Fruit fly (Drosophila melanogaster) whole organism, embryonic: ENCODE results near the gene CG44001.

ENCODE experiments used
- Asciz ChIP-seq: fragments of 200-800 bp; sonication (Bioruptor generic); optimal IDR thresholded peaks from 2 replicates; lab custom pipeline; 2017; ENCODE audit warnings: missing biosample characterization, mild to moderate bottlenecking, missing genetic modification characterization, missing genetic modification reagents
- Atf6 ChIP-seq: fragments of 200-800 bp; sonication (Bioruptor generic); IDR thresholded peaks from 2 replicates; pipeline ENCODE4 v1.3.6; 2022; ENCODE audit warnings: missing biosample characterization, missing genetic modification characterization
- Awh ChIP-seq: fragments of 200-800 bp; sonication (Bioruptor generic); IDR thresholded peaks from 2 replicates; pipeline ENCODE4, ENCODE4 v1.3.6; 2022; ENCODE audit warnings: missing biosample characterization, missing genetic modification characterization
- BEAF-32 ChIP-seq: fragments of 200-800 bp; sonication (Bioruptor generic); optimal IDR thresholded peaks from 3 replicates; lab custom pipeline; 2017; ENCODE audit warnings: missing biosample characterization, missing genetic modification characterization, mild to moderate bottlenecking, moderate library complexity, missing genetic modification reagents
- Bgb ChIP-seq: fragments of 200-800 bp; sonication (Bioruptor generic); IDR thresholded peaks from 2 replicates; pipeline ENCODE4 v1.3.6; 2022; ENCODE audit warnings: missing biosample characterization, missing genetic modification characterization; ENCODE audit not compliant: partially characterized antibody
- C15 ChIP-seq: fragments of 200-800 bp; sonication (Bioruptor generic); IDR thresholded peaks from 3 replicates; pipeline ENCODE4 v1.3.6; 2022; ENCODE audit warnings: missing biosample characterization, missing genetic modification characterization
- CG10147 ChIP-seq: fragments of 200-800 bp; sonication (Bioruptor generic); optimal IDR thresholded peaks from 2 replicates; lab custom pipeline; 2019; ENCODE audit warnings: missing biosample characterization, mild to moderate bottlenecking, missing genetic modification characterization, moderate library complexity
- CG10209 ChIP-seq: fragments of 200-800 bp; sonication (Bioruptor generic); optimal IDR thresholded peaks from 3 replicates; lab custom pipeline; 2017; ENCODE audit warnings: missing biosample characterization, mild to moderate bottlenecking, missing genetic modification characterization, missing genetic modification reagents
- CG11504 ChIP-seq: fragments of 200-800 bp; sonication (Bioruptor generic); optimal IDR thresholded peaks from 3 replicates; lab custom pipeline; 2019; ENCODE audit warnings: missing biosample characterization, mild to moderate bottlenecking, missing genetic modification characterization, moderate library complexity
- CG11696 ChIP-seq: fragments of 200-800 bp; sonication (Bioruptor generic); IDR thresholded peaks from 2 replicates; pipeline ENCODE4 v1.3.6; 2022; ENCODE audit warnings: missing biosample characterization, missing genetic modification characterization
- CG12104 ChIP-seq: fragments of 200-800 bp; sonication (Bioruptor generic); optimal IDR thresholded peaks from 3 replicates; lab custom pipeline; 2016; ENCODE audit warnings: missing biosample characterization, missing genetic modification characterization
- CG16815 ChIP-seq: fragments of 200-800 bp; sonication (Bioruptor generic); optimal IDR thresholded peaks from 3 replicates; lab custom pipeline; 2017; ENCODE audit warnings: missing biosample characterization, mild to moderate bottlenecking, missing genetic modification characterization
- CG17385 ChIP-seq: fragments of 200-800 bp; sonication (Bioruptor generic); optimal IDR thresholded peaks from 3 replicates; lab custom pipeline; 2018; ENCODE audit warnings: missing biosample characterization, mild to moderate bottlenecking, missing genetic modification characterization
- CG31365 ChIP-seq: fragments of 200-800 bp; sonication (Bioruptor generic); optimal IDR thresholded peaks from 2 replicates; lab custom pipeline; 2018; ENCODE audit warnings: missing biosample characterization, mild to moderate bottlenecking, missing genetic modification characterization
- CG31441 ChIP-seq: fragments of 200-800 bp; sonication (Bioruptor generic); IDR thresholded peaks from 2 replicates; pipeline ENCODE4 v1.3.6; 2022; ENCODE audit warnings: missing biosample characterization, missing genetic modification characterization
- CG4820 ChIP-seq: fragments of 200-800 bp; sonication (Bioruptor generic); optimal IDR thresholded peaks from 3 replicates; lab custom pipeline; 2016; ENCODE audit warnings: missing biosample characterization, missing genetic modification characterization
- CG6791 ChIP-seq: fragments of 200-800 bp; sonication (Bioruptor generic); IDR thresholded peaks from 3 replicates; pipeline ENCODE4 v1.3.6; 2022; ENCODE audit warnings: missing biosample characterization, missing genetic modification characterization; ENCODE audit not compliant: partially characterized antibody
- CG8290 ChIP-seq, 3 experiments: fragments of 200-800 bp; sonication (Bioruptor generic); optimal IDR thresholded peaks; 2 replicates each; lab custom pipeline; 2016 to 2019; ENCODE audit warnings: missing biosample characterization in 3 of 3, missing genetic modification characterization in 3 of 3, mild to moderate bottlenecking in 2 of 3, moderate library complexity in 1 of 3
- CG8478 ChIP-seq: fragments of >200 bp; optimal IDR thresholded peaks from 2 replicates; lab custom pipeline; 2018
- Dref ChIP-seq: fragments of 200-800 bp; sonication (Bioruptor generic); IDR thresholded peaks from 2 replicates; pipeline ENCODE4 v1.3.6; 2022; ENCODE audit warnings: missing biosample characterization, missing genetic modification characterization
- Hr78 ChIP-seq, 2 experiments: fragments of 200-800 bp in 1 of 2; fragments of >200 bp in 1 of 2; sonication (Bioruptor generic) in 1 of 2; optimal IDR thresholded peaks; 2 replicates each; lab custom pipeline; 2017 to 2019; ENCODE audit warnings: missing biosample characterization in 2 of 2, missing genetic modification characterization in 2 of 2, mild to moderate bottlenecking in 1 of 2, moderate library complexity in 1 of 2
- Nf-YC ChIP-seq: fragments of 200-800 bp; optimal IDR thresholded peaks from 3 replicates; lab custom pipeline; 2019; ENCODE audit warnings: missing biosample characterization, mild to moderate bottlenecking, missing genetic modification characterization, moderate library complexity
- Xrp1 ChIP-seq: fragments of 200-800 bp; sonication (Bioruptor generic); IDR thresholded peaks from 2 replicates; pipeline ENCODE4 v1.3.6; 2022; ENCODE audit warnings: missing biosample characterization, missing genetic modification characterization
- YL-1 ChIP-seq: fragments of 200-800 bp; sonication (Bioruptor generic); optimal IDR thresholded peaks from 3 replicates; lab custom pipeline; 2017; ENCODE audit warnings: missing biosample characterization, mild to moderate bottlenecking, missing genetic modification characterization
- bbx ChIP-seq: fragments of 200-800 bp; sonication (Bioruptor generic); IDR thresholded peaks from 2 replicates; pipeline ENCODE4 v1.3.6; 2022; ENCODE audit warnings: missing biosample characterization, missing genetic modification characterization; ENCODE audit not compliant: partially characterized antibody
- bsh ChIP-seq, 2 experiments: fragments of 200-800 bp; sonication (Bioruptor generic); optimal IDR thresholded peaks; 2 replicates each; lab custom pipeline; 2017 to 2018; ENCODE audit warnings: mild to moderate bottlenecking in 2 of 2, missing biosample characterization in 2 of 2, missing genetic modification characterization in 2 of 2, moderate library complexity in 1 of 2
- caup ChIP-seq: fragments of 200-800 bp; sonication (Bioruptor generic); optimal IDR thresholded peaks from 3 replicates; lab custom pipeline; 2017; ENCODE audit warnings: missing biosample characterization, mild to moderate bottlenecking, missing genetic modification characterization, moderate library complexity; ENCODE audit not compliant: severe bottlenecking
- dati ChIP-seq: fragments of 200-800 bp; sonication (Bioruptor generic); IDR thresholded peaks from 2 replicates; pipeline ENCODE4 v1.3.6; 2022; ENCODE audit warnings: missing biosample characterization, missing genetic modification characterization
- dm ChIP-seq: fragments of 200-800 bp; sonication (Bioruptor generic); optimal IDR thresholded peaks from 3 replicates; lab custom pipeline; 2016; ENCODE audit warnings: missing biosample characterization, missing genetic modification characterization
- emc ChIP-seq: fragments of 200-800 bp; sonication (Bioruptor generic); optimal IDR thresholded peaks from 2 replicates; lab custom pipeline; 2016; ENCODE audit warnings: missing biosample characterization, missing genetic modification characterization
- ems ChIP-seq: fragments of 200-800 bp; sonication (Bioruptor generic); optimal IDR thresholded peaks from 3 replicates; lab custom pipeline; 2016; ENCODE audit warnings: missing biosample characterization, missing genetic modification characterization
- fd3F ChIP-seq: fragments of 200-800 bp; sonication (Bioruptor generic); optimal IDR thresholded peaks from 2 replicates; lab custom pipeline; 2018; ENCODE audit warnings: missing biosample characterization, mild to moderate bottlenecking, missing genetic modification characterization, moderate library complexity
- fd64A ChIP-seq: fragments of 200-800 bp; sonication (Bioruptor generic); optimal IDR thresholded peaks from 3 replicates; lab custom pipeline; 2018; ENCODE audit warnings: missing biosample characterization, mild to moderate bottlenecking, missing genetic modification characterization
- fd96Cb ChIP-seq: fragments of 200-800 bp; sonication (Bioruptor generic); optimal IDR thresholded peaks from 2 replicates; lab custom pipeline; 2018; ENCODE audit warnings: missing biosample characterization, mild to moderate bottlenecking, missing genetic modification characterization, moderate library complexity
- gem ChIP-seq: fragments of 200-800 bp; sonication (Bioruptor generic); optimal IDR thresholded peaks from 2 replicates; lab custom pipeline; 2019; ENCODE audit warnings: missing biosample characterization, mild to moderate bottlenecking, missing genetic modification characterization, moderate library complexity
- knrl ChIP-seq: fragments of 200-800 bp; sonication (Bioruptor generic); IDR thresholded peaks from 3 replicates; pipeline ENCODE4 v1.3.6; 2022; ENCODE audit warnings: missing biosample characterization, missing genetic modification characterization; ENCODE audit not compliant: partially characterized antibody
- maf-S ChIP-seq: fragments of 200-800 bp; sonication (Bioruptor generic); optimal IDR thresholded peaks from 2 replicates; lab custom pipeline; 2016; ENCODE audit warnings: missing biosample characterization, missing genetic modification characterization
- nmo ChIP-seq: fragments of 200-800 bp; sonication (Bioruptor generic); optimal IDR thresholded peaks from 2 replicates; lab custom pipeline; 2018; ENCODE audit warnings: missing biosample characterization, mild to moderate bottlenecking, missing genetic modification characterization, moderate library complexity
- pfk ChIP-seq: fragments of 200-800 bp; sonication (Bioruptor generic); optimal IDR thresholded peaks from 2 replicates; lab custom pipeline; 2018; ENCODE audit warnings: missing biosample characterization, mild to moderate bottlenecking, missing genetic modification characterization, moderate library complexity
- pho ChIP-seq: fragments of 200-800 bp; sonication (Bioruptor generic); optimal IDR thresholded peaks from 2 replicates; lab custom pipeline; 2016; ENCODE audit warnings: missing biosample characterization, missing genetic modification characterization
- pnt ChIP-seq: fragments of 200-800 bp; sonication (Bioruptor generic); optimal IDR thresholded peaks from 3 replicates; lab custom pipeline; 2016; ENCODE audit warnings: missing biosample characterization, missing genetic modification characterization
- shn ChIP-seq: fragments of 200-800 bp; sonication (Bioruptor generic); optimal IDR thresholded peaks from 3 replicates; lab custom pipeline; 2016; ENCODE audit warnings: missing biosample characterization, missing genetic modification characterization
- sima ChIP-seq: fragments of 200-800 bp; sonication (Bioruptor generic); optimal IDR thresholded peaks from 2 replicates; lab custom pipeline; 2016; ENCODE audit warnings: missing biosample characterization, missing genetic modification characterization
- sisA ChIP-seq: fragments of 200-800 bp; sonication (Bioruptor generic); IDR thresholded peaks from 2 replicates; pipeline ENCODE4 v1.3.6; 2022; ENCODE audit warnings: missing biosample characterization, missing genetic modification characterization
- so ChIP-seq: fragments of 200-800 bp; sonication (Bioruptor generic); IDR thresholded peaks from 3 replicates; pipeline ENCODE4 v1.3.6; 2022; ENCODE audit warnings: missing biosample characterization, missing genetic modification characterization
- sr ChIP-seq: fragments of 200-800 bp; sonication (Bioruptor generic); IDR thresholded peaks from 3 replicates; pipeline ENCODE4 v1.3.6; 2022; ENCODE audit warnings: missing biosample characterization, missing genetic modification characterization
- tx ChIP-seq: fragments of 200-800 bp; sonication (Bioruptor generic); optimal IDR thresholded peaks from 2 replicates; lab custom pipeline; 2016; ENCODE audit warnings: missing biosample characterization, missing genetic modification characterization

CG44001 gene

DNA sequence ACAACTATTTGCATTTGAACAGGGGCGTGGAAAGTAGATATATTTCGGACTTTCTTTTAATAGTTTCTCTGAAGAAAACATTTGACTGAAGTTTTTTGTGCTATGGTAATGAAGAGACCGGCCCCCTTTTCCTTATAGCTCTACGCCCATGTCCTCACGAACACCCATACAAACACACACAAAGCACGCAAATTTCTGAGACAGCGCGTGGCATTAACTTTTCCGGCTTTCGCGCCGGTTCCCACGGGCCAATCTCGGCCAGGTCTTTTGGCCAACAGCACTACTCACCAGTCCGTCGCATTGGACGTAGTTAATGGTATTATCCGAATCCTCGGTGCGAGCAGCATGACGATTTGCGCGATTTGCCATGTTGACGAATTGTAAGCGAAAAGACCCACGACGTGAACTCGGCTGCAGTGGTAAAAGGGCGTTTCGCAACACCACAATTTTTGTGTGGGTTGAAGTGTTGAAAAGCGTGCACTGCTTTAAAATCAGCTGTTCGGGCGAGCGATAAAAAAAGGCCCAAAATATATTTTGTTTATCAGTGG, 9.4 kb downstream of the CG44001 start, which contains the start of gene senju (continued):
- TF ChIP-seq sisA (GFP tag; lab: Robert Waterston, UW) (peak; percentile 75), CG6791 (peak; percentile 54), shn (GFP tag; lab: Kevin White, UChicago) (peak; percentile 86), Bgb (GFP tag; lab: Robert Waterston, UW) (peak; percentile 48; the same call in 1 of the 2 replicates), caup (GFP tag; lab: Kevin White, UChicago) (peak; percentile 92), so (GFP tag; lab: Robert Waterston, UW) (peak; percentile 75; the same call in 2 of the 3 replicates), ems (GFP tag; lab: Kevin White, UChicago) (peak; percentile 80)

DNA sequence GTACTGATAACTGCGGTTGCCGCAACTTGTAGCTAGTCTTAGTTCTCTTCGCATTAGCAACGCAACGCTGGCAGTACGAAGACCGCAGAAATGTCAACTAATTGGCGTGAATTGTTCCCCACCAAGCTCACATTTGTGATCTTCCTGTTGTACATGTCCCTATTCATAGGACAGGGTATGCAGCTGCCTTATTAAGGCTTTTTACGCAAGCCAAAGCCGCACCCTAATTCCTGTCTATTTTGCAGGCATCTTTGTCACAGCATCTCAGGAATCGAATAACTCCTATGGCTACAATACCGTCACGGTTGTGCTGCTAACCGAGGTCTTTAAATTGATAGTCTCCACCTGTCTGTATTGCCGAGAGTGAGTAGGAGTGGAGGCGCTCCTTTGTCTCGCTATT, 9.9 kb downstream of the CG44001 start, which contains the start of gene eIF3h:
Gene eIF3h, minus strand, starts transcription at position 101 of the 400 bp plus-strand sequence.
- TF ChIP-seq BEAF-32 (no peak), CG11504 (tag; lab: Kevin White, UChicago) (peak; percentile 42), pfk (GFP tag; lab: Kevin White, UChicago) (no peak), CG4820 (no peak), pho (GFP tag; lab: Kevin White, UChicago) (no peak), Atf6 (GFP tag; lab: Robert Waterston, UW) (no peak), dati (GFP tag; lab: Robert Waterston, UW) (no peak)

DNA sequence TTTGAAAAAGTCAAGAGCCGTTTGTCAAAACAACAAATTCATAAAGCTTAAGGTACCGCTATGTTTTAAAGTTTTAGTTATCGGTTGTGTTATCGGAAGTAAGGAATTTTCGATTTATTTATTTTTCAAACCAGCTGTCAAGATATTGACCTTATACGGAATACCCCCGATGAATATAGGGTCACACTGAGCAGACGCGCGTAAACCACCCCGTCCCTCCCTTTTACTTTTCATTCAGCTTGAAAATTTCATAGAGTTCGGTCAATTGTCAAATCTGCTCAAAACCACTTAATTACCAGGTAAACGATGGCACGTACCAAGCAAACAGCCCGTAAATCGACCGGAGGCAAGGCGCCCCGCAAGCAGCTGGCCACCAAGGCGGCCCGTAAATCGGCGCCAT, 11.9 kb downstream of the CG44001 start, which contains the start of the genes CG14036 and His3.3A:
Gene CG14036, minus strand, starts transcription at position 64 of the 400 bp plus-strand sequence.
Gene His3.3A, plus strand, starts transcription at position 106 of the 400 bp plus-strand sequence.
- TF ChIP-seq CG8290 (GFP tag; optimal IDR thresholded peaks at IDR 0.05; lab: Kevin White, UChicago) (no peak), CG8290 (tag; optimal IDR thresholded peaks at IDR 0.05; lab: Kevin White, UChicago) (peak in 1 of 2 experiments; percentile 75), maf-S (GFP tag; lab: Kevin White, UChicago) (no peak), CG10147 (GFP tag; lab: Kevin White, UChicago) (no peak), emc (GFP tag; lab: Kevin White, UChicago) (no peak), Nf-YC (tag; lab: Kevin White, UChicago) (peak; percentile 37), CG11696 (GFP tag; lab: Robert Waterston, UW) (no peak), CG31365 (tag; lab: Kevin White, UChicago) (no peak), Hr78 (GFP tag; optimal IDR thresholded peaks at IDR 0.05; lab: Kevin White, UChicago) (no peak), dm (GFP tag; lab: Kevin White, UChicago) (peak; percentile 29), Asciz (GFP tag; lab: Kevin White, UChicago) (no peak), gem (peak; percentile 5), bsh (GFP tag; optimal IDR thresholded peaks at IDR 0.05; lab: Kevin White, UChicago) (no peak), fd64A (no peak), CG8478 (no peak), fd3F (no peak), CG31441 (GFP tag; lab: Robert Waterston, UW) (no peak), YL-1 (GFP tag; lab: Kevin White, UChicago) (peak; percentile 63), sr (no peak), knrl (peak; percentile 52; the same call in 2 of the 3 replicates), C15 (GFP tag; lab: Robert Waterston, UW) (no peak), tx (GFP tag; lab: Kevin White, UChicago) (no peak), Xrp1 (GFP tag; lab: Robert Waterston, UW) (no peak), nmo (GFP tag; lab: Kevin White, UChicago) (peak; percentile 56), fd96Cb (no peak), CG10209 (no peak), Awh (GFP tag; lab: Robert Waterston, UW) (no peak), CG12104 (GFP tag; lab: Kevin White, UChicago) (no peak), pnt (GFP tag; lab: Kevin White, UChicago) (no peak), CG17385 (GFP tag; lab: Kevin White, UChicago) (no peak), sima (GFP tag; lab: Kevin White, UChicago) (no peak), CG16815 (GFP tag; lab: Kevin White, UChicago) (no peak), Dref (GFP tag; lab: Robert Waterston, UW) (peak; percentile 91), bbx (peak; percentile 60)
